Fruit fly (Drosophila melanogaster): ENCODE results near the gene CG5191.

dm6 chr3R:20618947-20619346 is 58.3 kb downstream of the CG5191 start:
- TF ChIP-seq CG8478 (optimal IDR thresholded peaks at IDR 0.05) (no peak), CTCF (optimal IDR thresholded peaks at IDR 0.05) (no peak)

Measured in S2 (cell line).